Fruit fly (Drosophila melanogaster) whole organism, embryonic: ENCODE results near the gene ddbt.
A peak's percentile ranks its signal among the peaks of the same experiment; 100 is the strongest.

Source experiments
- ATbp ChIP-seq: fragments of 200-800 bp; sonication (Bioruptor generic); optimal IDR thresholded peaks from 2 replicates; lab custom pipeline; 2017; ENCODE audit warnings: missing biosample characterization, mild to moderate bottlenecking, missing genetic modification characterization, missing genetic modification reagents
- Atf-2 ChIP-seq: fragments of 200-800 bp; sonication (Bioruptor generic); optimal IDR thresholded peaks from 2 replicates; lab custom pipeline; 2016; ENCODE audit warnings: missing biosample characterization, missing genetic modification characterization
- CG10209 ChIP-seq: fragments of 200-800 bp; sonication (Bioruptor generic); optimal IDR thresholded peaks from 3 replicates; lab custom pipeline; 2017; ENCODE audit warnings: missing biosample characterization, mild to moderate bottlenecking, missing genetic modification characterization, missing genetic modification reagents
- CG10274 ChIP-seq: fragments of 200-800 bp; sonication (Bioruptor generic); optimal IDR thresholded peaks from 3 replicates; lab custom pipeline; 2017; ENCODE audit warnings: missing biosample characterization, mild to moderate bottlenecking, missing genetic modification characterization
- CG11085 ChIP-seq: fragments of 200-800 bp; sonication (Bioruptor generic); IDR thresholded peaks from 2 replicates; pipeline ENCODE4 v1.3.6; 2022; ENCODE audit warnings: missing biosample characterization, missing genetic modification characterization
- CG12219 ChIP-seq: fragments of 200-800 bp; sonication (Bioruptor generic); optimal IDR thresholded peaks from 3 replicates; lab custom pipeline; 2018; ENCODE audit warnings: missing biosample characterization, mild to moderate bottlenecking, missing genetic modification characterization
- CG12299 ChIP-seq: fragments of 200-800 bp; sonication (Bioruptor generic); optimal IDR thresholded peaks from 2 replicates; lab custom pipeline; 2018; ENCODE audit warnings: missing biosample characterization, mild to moderate bottlenecking, missing genetic modification characterization
- CG1233 ChIP-seq: fragments of 200-800 bp; sonication (Bioruptor generic); optimal IDR thresholded peaks from 4 replicates; lab custom pipeline; 2018; ENCODE audit warnings: missing biosample characterization, mild to moderate bottlenecking, missing genetic modification characterization
- CG12942 ChIP-seq: fragments of 200-800 bp; sonication (Bioruptor generic); optimal IDR thresholded peaks from 3 replicates; lab custom pipeline; 2016; ENCODE audit warnings: missing biosample characterization, missing genetic modification characterization
- CG13624 ChIP-seq: fragments of 200-800 bp; sonication (Bioruptor generic); optimal IDR thresholded peaks from 2 replicates; lab custom pipeline; 2016; ENCODE audit warnings: missing biosample characterization, missing genetic modification characterization
- CG17186 ChIP-seq: fragments of 200-800 bp; sonication (Bioruptor generic); optimal IDR thresholded peaks from 3 replicates; lab custom pipeline; 2017; ENCODE audit warnings: missing biosample characterization, missing genetic modification reagents, missing genetic modification characterization
- CG18599 ChIP-seq: fragments of 200-800 bp; sonication (Bioruptor generic); optimal IDR thresholded peaks from 3 replicates; lab custom pipeline; 2017; ENCODE audit warnings: missing biosample characterization, missing genetic modification characterization, mild to moderate bottlenecking, moderate library complexity, missing genetic modification reagents
- CG2202 ChIP-seq: fragments of 200-800 bp; sonication (Bioruptor generic); optimal IDR thresholded peaks from 2 replicates; lab custom pipeline; 2018; ENCODE audit warnings: missing biosample characterization, mild to moderate bottlenecking, missing genetic modification characterization
- CG3163 ChIP-seq: fragments of 200-800 bp; sonication (Bioruptor generic); optimal IDR thresholded peaks from 3 replicates; lab custom pipeline; 2016; ENCODE audit warnings: missing biosample characterization, missing genetic modification characterization
- CG3847 ChIP-seq: fragments of 200-800 bp; sonication (Bioruptor generic); IDR thresholded peaks from 2 replicates; pipeline ENCODE4 v1.3.6; 2022; ENCODE audit warnings: missing biosample characterization, missing genetic modification characterization
- CG4282 ChIP-seq: fragments of 200-800 bp; sonication (Bioruptor generic); optimal IDR thresholded peaks from 2 replicates; lab custom pipeline; 2016; ENCODE audit warnings: missing biosample characterization, missing genetic modification characterization
- CG4820 ChIP-seq: fragments of 200-800 bp; sonication (Bioruptor generic); optimal IDR thresholded peaks from 3 replicates; lab custom pipeline; 2016; ENCODE audit warnings: missing biosample characterization, missing genetic modification characterization
- CG5180 ChIP-seq: fragments of 200-800 bp; sonication (Bioruptor generic); optimal IDR thresholded peaks from 3 replicates; lab custom pipeline; 2017; ENCODE audit warnings: missing biosample characterization, missing genetic modification characterization, mild to moderate bottlenecking, moderate library complexity, missing genetic modification reagents
- CG6272 ChIP-seq: fragments of 200-800 bp; sonication (Bioruptor generic); IDR thresholded peaks from 2 replicates; pipeline ENCODE4 v1.3.6; 2022; ENCODE audit warnings: missing biosample characterization, missing genetic modification characterization
- CG9727 ChIP-seq: fragments of 200-800 bp; sonication (Bioruptor generic); optimal IDR thresholded peaks from 3 replicates; lab custom pipeline; 2017; ENCODE audit warnings: missing biosample characterization, mild to moderate bottlenecking, missing genetic modification characterization
- CTCF ChIP-seq: fragments of 200-800 bp; sonication (Bioruptor generic); optimal IDR thresholded peaks from 2 replicates; lab custom pipeline; 2017; ENCODE audit warnings: missing biosample characterization, mild to moderate bottlenecking, missing genetic modification characterization, moderate library complexity
- Dbx ChIP-seq: fragments of 200-800 bp; sonication (Bioruptor generic); IDR thresholded peaks from 3 replicates; pipeline ENCODE4 v1.3.6; 2022; ENCODE audit warnings: missing biosample characterization, missing genetic modification characterization
- Deaf1 ChIP-seq: fragments of 200-800 bp; optimal IDR thresholded peaks from 3 replicates; lab custom pipeline; 2019; ENCODE audit warnings: missing biosample characterization, mild to moderate bottlenecking, missing genetic modification characterization, moderate library complexity
- Fer2 ChIP-seq: fragments of 200-800 bp; sonication (Bioruptor generic); optimal IDR thresholded peaks from 2 replicates; lab custom pipeline; 2018; ENCODE audit warnings: missing biosample characterization, mild to moderate bottlenecking, missing genetic modification characterization, moderate library complexity
- GATAe ChIP-seq: fragments of 200-800 bp; sonication (Bioruptor generic); conservative IDR thresholded peaks from 2 replicates; pipeline ENCODE4 v1.3.6; 2022; ENCODE audit warnings: missing biosample characterization, missing genetic modification characterization
- Hr78 ChIP-seq, 2 experiments: fragments of 200-800 bp in 1 of 2; fragments of >200 bp in 1 of 2; sonication (Bioruptor generic) in 1 of 2; optimal IDR thresholded peaks; 2 replicates each; lab custom pipeline; 2017 to 2019; ENCODE audit warnings: missing biosample characterization in 2 of 2, missing genetic modification characterization in 2 of 2, mild to moderate bottlenecking in 1 of 2, moderate library complexity in 1 of 2
- Hsf ChIP-seq: fragments of 200-800 bp; sonication (Bioruptor generic); optimal IDR thresholded peaks from 3 replicates; lab custom pipeline; 2016; ENCODE audit warnings: missing biosample characterization, missing genetic modification characterization
- Lhr ChIP-seq: fragments of 200-800 bp; sonication (Bioruptor generic); optimal IDR thresholded peaks from 3 replicates; lab custom pipeline; 2017; ENCODE audit warnings: mild to moderate bottlenecking, missing biosample characterization, missing genetic modification reagents, missing genetic modification characterization
- MTF-1 ChIP-seq: fragments of 200-800 bp; sonication (Bioruptor generic); optimal IDR thresholded peaks from 2 replicates; lab custom pipeline; 2018; ENCODE audit warnings: missing biosample characterization, mild to moderate bottlenecking, missing genetic modification characterization, borderline replicate concordance
- Myb ChIP-seq: fragments of 200-800 bp; sonication (Bioruptor generic); optimal IDR thresholded peaks from 2 replicates; lab custom pipeline; 2016; ENCODE audit warnings: missing biosample characterization, missing genetic modification characterization
- NC2β ChIP-seq: fragments of 200-800 bp; sonication (Bioruptor generic); optimal IDR thresholded peaks from 2 replicates; lab custom pipeline; 2016; ENCODE audit warnings: missing biosample characterization, missing genetic modification characterization
- Nf-YC ChIP-seq: fragments of 200-800 bp; optimal IDR thresholded peaks from 3 replicates; lab custom pipeline; 2019; ENCODE audit warnings: missing biosample characterization, mild to moderate bottlenecking, missing genetic modification characterization, moderate library complexity
- ase ChIP-seq: fragments of 200-800 bp; sonication (Bioruptor generic); IDR thresholded peaks from 3 replicates; pipeline ENCODE4 v1.3.6; 2022; ENCODE audit warnings: missing biosample characterization, missing genetic modification characterization
- ato ChIP-seq: fragments of 200-800 bp; sonication (Bioruptor generic); IDR thresholded peaks from 2 replicates; pipeline ENCODE4 v1.3.6; 2022; ENCODE audit warnings: missing biosample characterization, missing genetic modification characterization; ENCODE audit not compliant: partially characterized antibody
- az2 ChIP-seq: fragments of 200-800 bp; sonication (Bioruptor generic); optimal IDR thresholded peaks from 3 replicates; lab custom pipeline; 2016; ENCODE audit warnings: missing biosample characterization, missing genetic modification characterization
- crol ChIP-seq: fragments of 200-800 bp; sonication (Bioruptor generic); IDR thresholded peaks from 2 replicates; pipeline ENCODE4 v1.3.6; 2022; ENCODE audit warnings: missing biosample characterization, missing genetic modification characterization
- dan ChIP-seq: fragments of 200-800 bp; sonication (Bioruptor generic); IDR thresholded peaks from 2 replicates; pipeline ENCODE4 v1.3.6; 2022; ENCODE audit warnings: missing biosample characterization, missing genetic modification characterization
- ftz-f1 ChIP-seq: fragments of 200-800 bp; sonication (Bioruptor generic); optimal IDR thresholded peaks from 2 replicates; lab custom pipeline; 2016; ENCODE audit warnings: missing biosample characterization, missing genetic modification characterization
- gsb ChIP-seq: fragments of 200-800 bp; sonication (Bioruptor generic); IDR thresholded peaks from 2 replicates; pipeline ENCODE4 v1.3.6; 2022; ENCODE audit warnings: missing biosample characterization, missing genetic modification characterization
- gt ChIP-seq: fragments of 200-800 bp; sonication (Bioruptor generic); IDR thresholded peaks from 2 replicates; pipeline ENCODE4 v1.3.6; 2022; ENCODE audit warnings: missing biosample characterization, missing genetic modification characterization
- luna ChIP-seq: fragments of 200-800 bp; sonication (Bioruptor generic); optimal IDR thresholded peaks from 2 replicates; lab custom pipeline; 2016; ENCODE audit warnings: missing biosample characterization, missing genetic modification characterization
- psq ChIP-seq: fragments of 200-800 bp; sonication (Bioruptor generic); optimal IDR thresholded peaks from 2 replicates; lab custom pipeline; 2017; ENCODE audit warnings: missing biosample characterization, missing genetic modification characterization
- ro ChIP-seq: fragments of 200-800 bp; sonication (Bioruptor generic); IDR thresholded peaks from 2 replicates; pipeline ENCODE4 v1.3.6; 2022; ENCODE audit warnings: missing biosample characterization, missing genetic modification characterization
- run ChIP-seq: fragments of 200-800 bp; sonication (Bioruptor generic); optimal IDR thresholded peaks from 3 replicates; lab custom pipeline; 2018; ENCODE audit warnings: missing biosample characterization, mild to moderate bottlenecking, missing genetic modification characterization
- slou ChIP-seq: fragments of 200-800 bp; sonication (Bioruptor generic); optimal IDR thresholded peaks from 3 replicates; lab custom pipeline; 2016; ENCODE audit warnings: missing biosample characterization, missing genetic modification characterization
- sqz ChIP-seq: fragments of 200-800 bp; sonication (Bioruptor generic); optimal IDR thresholded peaks from 3 replicates; lab custom pipeline; 2018; ENCODE audit warnings: missing biosample characterization, mild to moderate bottlenecking, missing genetic modification characterization
- tup ChIP-seq: fragments of 200-800 bp; sonication (Bioruptor generic); optimal IDR thresholded peaks from 2 replicates; lab custom pipeline; 2016; ENCODE audit warnings: missing biosample characterization, mild to moderate bottlenecking, missing genetic modification characterization, moderate library complexity
- vfl ChIP-seq: fragments of 200-800 bp; sonication (Bioruptor generic); optimal IDR thresholded peaks from 2 replicates; lab custom pipeline; 2016; ENCODE audit warnings: missing biosample characterization, missing genetic modification characterization
- vnd ChIP-seq: fragments of 200-800 bp; sonication (Bioruptor generic); IDR thresholded peaks from 3 replicates; pipeline ENCODE4 v1.3.6; 2022; ENCODE audit warnings: missing biosample characterization, missing genetic modification characterization; ENCODE audit not compliant: partially characterized antibody
- wor ChIP-seq: fragments of 200-800 bp; sonication (Bioruptor generic); IDR thresholded peaks from 2 replicates; pipeline ENCODE4 v1.3.6; 2022; ENCODE audit warnings: missing biosample characterization, missing genetic modification characterization
- zen ChIP-seq: fragments of 200-800 bp; sonication (Bioruptor generic); optimal IDR thresholded peaks from 3 replicates; lab custom pipeline; 2018; ENCODE audit warnings: missing biosample characterization, mild to moderate bottlenecking, missing genetic modification characterization, moderate library complexity

Gene ddbt

dm6 chr3L:299952-300605 is 16.8 kb upstream of the ddbt start (continued):
- TF ChIP-seq luna (GFP tag; lab: Kevin White, UChicago): no peak
- TF ChIP-seq run: no peak
- no peak for TF ChIP-seq CG12942
- TF ChIP-seq CG13624 (GFP tag; lab: Kevin White, UChicago): no peak
- TF ChIP-seq CG17186 (GFP tag; lab: Kevin White, UChicago): no peak
- TF ChIP-seq zen: peak; percentile 20
- TF ChIP-seq Dbx (GFP tag; lab: Robert Waterston, UW): peak; percentile 28; the same call in 1 of the 3 replicates
- TF ChIP-seq gsb (GFP tag; lab: Robert Waterston, UW): no peak
- no peak for TF ChIP-seq vfl (GFP tag; lab: Kevin White, UChicago)
- TF ChIP-seq Atf-2 (GFP tag; lab: Kevin White, UChicago): no peak
- no peak for TF ChIP-seq tup (GFP tag; lab: Kevin White, UChicago)
- no peak for TF ChIP-seq gt (GFP tag; lab: Robert Waterston, UW)
- no peak for TF ChIP-seq CG11085 (GFP tag; lab: Robert Waterston, UW)
- TF ChIP-seq CG18599 (GFP tag; lab: Kevin White, UChicago): peak; percentile 58
- no peak for TF ChIP-seq Fer2
- no peak for TF ChIP-seq MTF-1 (GFP tag; lab: Kevin White, UChicago)
- no peak for TF ChIP-seq CG2202 (tag; lab: Kevin White, UChicago)
- no peak for TF ChIP-seq CTCF (GFP tag; lab: Kevin White, UChicago)
- TF ChIP-seq CG9727 (GFP tag; lab: Kevin White, UChicago): no peak
- TF ChIP-seq Lhr (GFP tag; lab: Kevin White, UChicago): no peak
- no peak for TF ChIP-seq ro (GFP tag; lab: Robert Waterston, UW)
- no peak for TF ChIP-seq CG6272 (GFP tag; lab: Robert Waterston, UW)
- TF ChIP-seq dan (GFP tag; lab: Robert Waterston, UW): no peak
- TF ChIP-seq CG1233: no peak
- no peak for TF ChIP-seq az2 (GFP tag; lab: Kevin White, UChicago)
- 0 out of 3 replicates have a peak, but pooled peaks have one; percentile 36 for TF ChIP-seq vnd (GFP tag; lab: Robert Waterston, UW)
- peak; percentile 60 for TF ChIP-seq crol (GFP tag; lab: Robert Waterston, UW)
- peak; percentile 30 for TF ChIP-seq GATAe (GFP tag; lab: Robert Waterston, UW)
- no peak for TF ChIP-seq CG12299
- no peak for TF ChIP-seq CG3163
- TF ChIP-seq psq: no peak
- TF ChIP-seq ftz-f1: peak; percentile 58
- 0 out of 2 replicates have a peak, but pooled peaks have one; percentile 9 for TF ChIP-seq CG3847 (GFP tag; lab: Robert Waterston, UW)
- TF ChIP-seq ato (GFP tag; lab: Robert Waterston, UW): no peak
- no peak for TF ChIP-seq CG10274 (GFP tag; lab: Kevin White, UChicago)
- TF ChIP-seq CG12219 (GFP tag; lab: Kevin White, UChicago): no peak
- TF ChIP-seq ase: no peak
- peak; percentile 51 for TF ChIP-seq Deaf1 (tag; lab: Kevin White, UChicago)
- no peak for TF ChIP-seq Hsf (GFP tag; lab: Kevin White, UChicago)
- TF ChIP-seq Hr78 (GFP tag; optimal IDR thresholded peaks at IDR 0.05; lab: Kevin White, UChicago): no peak
- no peak for TF ChIP-seq wor (GFP tag; lab: Robert Waterston, UW)
- no peak for TF ChIP-seq ATbp (GFP tag; lab: Kevin White, UChicago)
- no peak for TF ChIP-seq CG10209 (GFP tag; lab: Kevin White, UChicago)
- TF ChIP-seq CG5180 (GFP tag; lab: Kevin White, UChicago): no peak
- no peak for TF ChIP-seq CG4282 (GFP tag; lab: Kevin White, UChicago)
- TF ChIP-seq Nf-YC (tag; lab: Kevin White, UChicago): no peak
- TF ChIP-seq Myb (GFP tag; lab: Kevin White, UChicago): no peak
- TF ChIP-seq sqz (GFP tag; lab: Kevin White, UChicago): no peak
- TF ChIP-seq NC2β (GFP tag; lab: Kevin White, UChicago): no peak
- no peak for TF ChIP-seq slou (GFP tag; lab: Kevin White, UChicago)
- no peak for TF ChIP-seq CG4820 (GFP tag; lab: Kevin White, UChicago)
